Worm (Caenorhabditis elegans): ENCODE results near the gene cid-1.

DNA sequence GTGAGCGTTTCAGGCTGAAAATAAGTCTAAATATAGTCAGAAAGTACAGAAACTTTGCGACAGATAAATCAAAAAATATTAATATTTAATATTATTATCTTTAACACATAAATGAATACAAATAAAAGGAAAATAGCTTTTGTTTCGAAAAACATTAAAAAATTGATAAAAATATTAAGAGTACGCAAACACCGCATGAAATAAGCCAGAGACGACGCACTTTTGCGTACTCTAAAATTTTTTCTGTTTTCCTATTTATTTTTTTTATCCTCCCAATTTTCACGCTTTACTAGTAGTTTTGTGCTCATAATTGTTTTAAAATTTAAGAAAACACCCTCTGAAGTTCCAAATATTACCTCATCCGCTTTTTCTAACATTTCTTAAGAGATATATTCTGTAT is 20.6 kb upstream of the cid-1 start, which contains the start of the genes rbm-42 and grwd-1:
- TF ChIP-seq flt-1 (GFP tag; IDR thresholded peaks at IDR 0.05) (no peak), ztf-29 (GFP tag; IDR thresholded peaks at IDR 0.05) (no peak), cog-1 (tag; optimal IDR thresholded peaks at IDR 0.05) (peak; percentile 2), med-1 (GFP tag; optimal IDR thresholded peaks at IDR 0.05; ENCODE audit: insufficient read depth) (no peak), ref-1 (GFP tag; conservative IDR thresholded peaks at IDR 0.05) (no peak), tab-1 (GFP tag; IDR thresholded peaks at IDR 0.05) (no peak)
